Worm (Caenorhabditis elegans) whole organism, early embryonic: ENCODE data around the gene mdt-28.

Source experiments
- ama-1 ChIP-seq: fragments of 150-350 bp; optimal IDR thresholded peaks from 2 replicates; lab custom pipeline; 2014
- flt-1 ChIP-seq: fragments of 200-800 bp; sonication (Bioruptor generic); IDR thresholded peaks from 2 replicates; pipeline ENCODE4 v1.3.6; 2022; ENCODE audit warnings: missing genetic modification characterization, missing compliant biosample characterization
- scrt-1 ChIP-seq: fragments of 200-800 bp; sonication (Bioruptor generic); IDR thresholded peaks from 2 replicates; pipeline ENCODE4 v1.3.6; 2022; ENCODE audit warnings: missing genetic modification characterization, missing compliant biosample characterization
- tbx-37 ChIP-seq: fragments of 200-800 bp; sonication (Bioruptor generic); conservative IDR thresholded peaks from 2 replicates; pipeline ENCODE4 v1.3.6; 2022; ENCODE audit warnings: missing genetic modification reagents, missing genetic modification characterization, missing compliant biosample characterization
- tra-4 ChIP-seq: sonication (generic microtip); optimal IDR thresholded peaks from 2 replicates; lab custom pipeline; 2017; ENCODE audit warnings: missing genetic modification characterization, missing compliant biosample characterization

DNA sequence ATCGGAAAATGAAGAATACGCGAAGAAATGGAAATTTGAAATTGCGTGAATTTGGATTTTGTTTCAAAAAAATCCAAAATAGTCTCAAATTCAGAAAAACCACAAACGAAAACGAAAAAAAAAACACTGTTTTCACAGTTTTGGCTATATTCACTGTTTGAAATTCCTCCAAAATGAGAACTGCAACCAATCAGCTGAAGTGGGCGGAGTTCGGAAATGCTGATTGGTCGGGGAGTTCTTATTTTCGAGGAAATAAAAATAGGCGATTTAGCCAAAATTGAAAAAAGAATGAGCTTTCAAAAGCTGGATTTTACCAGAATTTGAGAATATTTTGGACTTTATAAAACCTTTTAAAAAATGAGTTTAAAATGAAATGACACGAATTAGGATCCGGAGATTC lies 30.3 kb downstream of the mdt-28 start, which contains the start of gene glb-14:
- TF ChIP-seq ama-1, result no peak
- no peak for TF ChIP-seq flt-1 (GFP tag; lab: Robert Waterston, UW)
- TF ChIP-seq scrt-1, result no peak
- no peak for TF ChIP-seq tra-4 (tag; lab: Kevin White, UChicago)
- TF ChIP-seq tbx-37, result no peak
